Worm (Caenorhabditis elegans) whole organism, late embryonic: Measurements from ENCODE around the gene F41C3.2.

Experiments
- C08G9.2 ChIP-seq: sonication (generic microtip); optimal IDR thresholded peaks from 2 replicates; lab custom pipeline; 2016; ENCODE audit warnings: mild to moderate bottlenecking, missing genetic modification characterization, moderate library complexity, missing compliant biosample characterization
- C38D4.7 ChIP-seq: fragments of 200-800 bp; sonication (Bioruptor generic); optimal IDR thresholded peaks from 2 replicates; lab custom pipeline; 2018; ENCODE audit warnings: mild to moderate bottlenecking, missing genetic modification characterization, moderate library complexity, missing compliant biosample characterization
- F13H6.1 ChIP-seq: sonication (generic microtip); optimal IDR thresholded peaks from 2 replicates; lab custom pipeline; 2016; ENCODE audit warnings: missing genetic modification characterization, missing compliant biosample characterization
- T23F11.4 ChIP-seq: fragments of 200-800 bp; sonication (Bioruptor generic); optimal IDR thresholded peaks from 2 replicates; lab custom pipeline; 2018; ENCODE audit warnings: mild to moderate bottlenecking, missing genetic modification characterization, missing compliant biosample characterization
- ama-1 ChIP-seq: fragments of 150-350 bp; optimal IDR thresholded peaks from 2 replicates; lab custom pipeline; 2014
- ceh-19 ChIP-seq: fragments of 200-800 bp; sonication (Bioruptor generic); optimal IDR thresholded peaks from 2 replicates; lab custom pipeline; 2018; ENCODE audit warnings: mild to moderate bottlenecking, missing genetic modification characterization, missing compliant biosample characterization
- ceh-2 ChIP-seq: sonication (generic microtip); optimal IDR thresholded peaks from 2 replicates; lab custom pipeline; 2016; ENCODE audit warnings: missing genotype, missing genetic modification characterization, missing compliant biosample characterization
- ceh-30 ChIP-seq: fragments of 150-350 bp; optimal IDR thresholded peaks from 2 replicates; lab custom pipeline; 2014; ENCODE audit warnings: missing biosample characterization, missing genetic modification characterization
- ceh-31 ChIP-seq: sonication (generic microtip); optimal IDR thresholded peaks from 2 replicates; lab custom pipeline; 2016; ENCODE audit warnings: missing genetic modification characterization, missing compliant biosample characterization
- ceh-45 ChIP-seq: fragments of 200-800 bp; sonication (Bioruptor generic); IDR thresholded peaks from 2 replicates; pipeline ENCODE4 v1.3.6; 2022; ENCODE audit warnings: missing genetic modification reagents, missing genetic modification characterization, missing compliant biosample characterization
- ceh-48 ChIP-seq: sonication (generic microtip); optimal IDR thresholded peaks from 2 replicates; lab custom pipeline; 2016; ENCODE audit warnings: missing genetic modification characterization, inconsistent platforms, missing compliant biosample characterization
- dmd-4 ChIP-seq: sonication (generic microtip); optimal IDR thresholded peaks from 2 replicates; lab custom pipeline; 2016; ENCODE audit warnings: borderline replicate concordance, missing genetic modification characterization, missing compliant biosample characterization
- dve-1 ChIP-seq: sonication (generic microtip); optimal IDR thresholded peaks from 2 replicates; lab custom pipeline; 2017; ENCODE audit warnings: antibody characterized with exemption, mild to moderate bottlenecking, missing genetic modification characterization, missing compliant biosample characterization
- elt-2 ChIP-seq: sonication (generic microtip); optimal IDR thresholded peaks from 2 replicates; lab custom pipeline; 2016; ENCODE audit warnings: missing genetic modification reagents, missing genetic modification characterization, missing compliant biosample characterization
- elt-4 ChIP-seq: sonication (generic microtip); optimal IDR thresholded peaks from 2 replicates; lab custom pipeline; 2016; ENCODE audit warnings: missing genetic modification characterization, missing compliant biosample characterization
- eyg-1 ChIP-seq: sonication (generic microtip); optimal IDR thresholded peaks from 2 replicates; lab custom pipeline; 2016; ENCODE audit warnings: missing genotype, missing genetic modification characterization, missing compliant biosample characterization
- fkh-10 ChIP-seq: fragments of 150-350 bp; optimal IDR thresholded peaks from 2 replicates; lab custom pipeline; 2014; ENCODE audit warnings: missing biosample characterization, missing genetic modification reagents, missing genetic modification characterization
- hlh-15 ChIP-seq: sonication (generic microtip); optimal IDR thresholded peaks from 2 replicates; lab custom pipeline; 2016; ENCODE audit warnings: missing genetic modification characterization, missing compliant biosample characterization
- hlh-8 ChIP-seq: sonication (generic microtip); optimal IDR thresholded peaks from 2 replicates; lab custom pipeline; 2016; ENCODE audit warnings: missing genotype, missing genetic modification characterization, missing compliant biosample characterization
- lim-6 ChIP-seq: sonication (generic microtip); optimal IDR thresholded peaks from 2 replicates; lab custom pipeline; 2016; ENCODE audit warnings: missing genetic modification characterization, missing compliant biosample characterization
- lin-11 ChIP-seq: fragments of 200-800 bp; sonication (Bioruptor generic); optimal IDR thresholded peaks from 2 replicates; lab custom pipeline; 2018; ENCODE audit warnings: mild to moderate bottlenecking, missing genetic modification characterization, missing compliant biosample characterization
- nhr-232 ChIP-seq: sonication (generic microtip); optimal IDR thresholded peaks from 2 replicates; lab custom pipeline; 2016; ENCODE audit warnings: missing genetic modification characterization, missing compliant biosample characterization
- npax-4 ChIP-seq: sonication (generic microtip); optimal IDR thresholded peaks from 2 replicates; lab custom pipeline; 2016; ENCODE audit warnings: missing genetic modification characterization, missing compliant biosample characterization
- odd-2 ChIP-seq: sonication (generic microtip); optimal IDR thresholded peaks from 2 replicates; lab custom pipeline; 2017; ENCODE audit warnings: antibody characterized with exemption, mild to moderate bottlenecking, missing genetic modification characterization, missing compliant biosample characterization
- pat-9 ChIP-seq: fragments of 200-800 bp; sonication (Bioruptor generic); optimal IDR thresholded peaks from 2 replicates; lab custom pipeline; 2018; ENCODE audit warnings: mild to moderate bottlenecking, missing genetic modification characterization, moderate library complexity, missing compliant biosample characterization
- rnt-1 ChIP-seq: sonication (generic microtip); optimal IDR thresholded peaks from 2 replicates; lab custom pipeline; 2016; ENCODE audit warnings: missing genetic modification characterization, missing compliant biosample characterization
- sdc-2 ChIP-seq: sonication (generic microtip); optimal IDR thresholded peaks from 2 replicates; lab custom pipeline; 2016; ENCODE audit warnings: missing genotype, missing genetic modification characterization, missing compliant biosample characterization
- ttx-3 ChIP-seq: sonication (generic microtip); optimal IDR thresholded peaks from 2 replicates; lab custom pipeline; 2016; ENCODE audit warnings: missing genetic modification reagents, missing genetic modification characterization, missing compliant biosample characterization
- unc-3 ChIP-seq, 2 experiments: fragments of 200-800 bp in 1 of 2; sonication (Bioruptor generic) in 1 of 2; sonication (generic microtip) in 1 of 2; conservative IDR thresholded peaks in 1 of 2; optimal IDR thresholded peaks in 1 of 2; 2 replicates each; pipeline versions ENCODE4 v1.3.6 to Lab custom; 2016 to 2022; ENCODE audit warnings: missing compliant biosample characterization in 2 of 2, missing genetic modification characterization in 2 of 2, missing genetic modification reagents in 1 of 2
- unc-55 ChIP-seq: sonication (generic microtip); optimal IDR thresholded peaks from 2 replicates; lab custom pipeline; 2017; ENCODE audit warnings: missing biosample characterization, missing genetic modification reagents, missing genetic modification characterization
- zip-5 ChIP-seq: sonication (generic microtip); optimal IDR thresholded peaks from 2 replicates; lab custom pipeline; 2016; ENCODE audit warnings: missing genetic modification characterization, missing compliant biosample characterization

The F41C3.2 gene

DNA sequence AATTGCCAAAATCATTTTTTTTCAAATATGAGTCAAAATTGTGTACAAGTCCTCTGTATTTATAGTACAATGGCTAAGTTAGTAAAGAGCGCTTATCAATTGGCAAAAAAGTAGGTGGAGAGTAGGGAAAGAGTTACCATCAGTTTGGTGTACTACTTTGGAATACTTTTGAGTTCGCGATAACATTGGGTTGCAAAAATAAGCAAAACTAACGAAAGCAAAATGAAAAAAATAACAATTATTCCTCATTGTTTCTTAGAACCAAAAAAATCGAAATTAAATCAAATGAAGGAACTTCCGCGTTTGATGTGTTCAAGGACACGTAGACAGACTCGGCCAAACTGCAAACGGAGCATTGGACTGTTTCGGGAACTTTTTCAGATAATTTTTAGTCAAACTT is 7.0 kb downstream of the F41C3.2 start, which contains the start of gene C27D9.2:
TSS of gene C27D9.2 (minus strand) at position 101 of the 400 bp plus-strand sequence.
- no peak for TF ChIP-seq lim-6 (tag; lab: Kevin White, UChicago)
- TF ChIP-seq elt-2 (tag; lab: Kevin White, UChicago) = no peak
- TF ChIP-seq npax-4 (tag; lab: Kevin White, UChicago) = no peak
- TF ChIP-seq ceh-45 (GFP tag; lab: Robert Waterston, UW) = no peak
- TF ChIP-seq dve-1 (tag; lab: Kevin White, UChicago) = no peak
- TF ChIP-seq nhr-232 (tag; lab: Kevin White, UChicago) = no peak
- no peak for TF ChIP-seq ceh-19 (GFP tag; lab: Kevin White, UChicago)
- TF ChIP-seq unc-3 (GFP tag; conservative IDR thresholded peaks at IDR 0.05; lab: Robert Waterston, UW) = no peak
- no peak for TF ChIP-seq unc-3 (tag; optimal IDR thresholded peaks at IDR 0.05; lab: Kevin White, UChicago)
- no peak for TF ChIP-seq ceh-31 (tag; lab: Kevin White, UChicago)
- no peak for TF ChIP-seq ceh-2 (tag; lab: Kevin White, UChicago)
- no peak for TF ChIP-seq odd-2 (tag; lab: Kevin White, UChicago)

ce11 chrII:4758462-4758861 is 8.7 kb downstream of the F41C3.2 start, which contains the start of gene F26G1.3:
F26G1.3 (plus strand) TSS chrII:4758762.
- TF ChIP-seq ama-1 (lab: Kevin White, UChicago) = no peak
- TF ChIP-seq npax-4 (tag; lab: Kevin White, UChicago) = no peak
- no peak for TF ChIP-seq rnt-1
- no peak for TF ChIP-seq lin-11 (tag; lab: Kevin White, UChicago)
- no peak for TF ChIP-seq C08G9.2 (tag; lab: Kevin White, UChicago)
- TF ChIP-seq fkh-10 (GFP tag; lab: Kevin White, UChicago) = no peak
- no peak for TF ChIP-seq sdc-2
- no peak for TF ChIP-seq hlh-15
- TF ChIP-seq ceh-48 (tag; lab: Kevin White, UChicago) = no peak

DNA sequence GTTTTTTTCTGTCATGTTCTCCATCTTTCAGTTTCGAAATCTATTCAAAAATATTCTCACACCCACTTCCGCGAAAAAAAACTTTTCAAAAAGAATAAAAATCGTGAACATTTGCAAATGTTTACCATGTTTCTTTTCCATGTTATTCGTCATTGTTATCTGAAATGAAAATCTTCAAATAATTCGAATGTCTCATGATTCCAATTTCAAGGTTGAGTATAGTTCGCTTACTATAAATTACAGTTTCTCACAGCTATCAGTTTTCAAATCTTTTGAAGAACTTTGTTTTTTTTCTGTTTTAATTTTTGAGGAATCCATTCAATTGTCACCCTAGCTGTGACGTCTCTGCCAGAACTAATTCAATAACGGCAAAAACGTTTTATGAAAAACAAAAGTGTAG is 10.1 kb downstream of the F41C3.2 start:
- no peak for TF ChIP-seq ttx-3 (tag; lab: Kevin White, UChicago)
- TF ChIP-seq ceh-30 = no peak
- no peak for TF ChIP-seq T23F11.4 (GFP tag; lab: Kevin White, UChicago)

- no peak for TF ChIP-seq eyg-1 (tag; lab: Kevin White, UChicago)
- TF ChIP-seq ceh-2 (tag; lab: Kevin White, UChicago) = no peak
- no peak for TF ChIP-seq pat-9 (tag; lab: Kevin White, UChicago)
- TF ChIP-seq fkh-10 (GFP tag; lab: Kevin White, UChicago) = no peak
- no peak for TF ChIP-seq zip-5 (tag; lab: Kevin White, UChicago)
- TF ChIP-seq ceh-48 (tag; lab: Kevin White, UChicago) = no peak
- no peak for TF ChIP-seq dmd-4
- TF ChIP-seq ceh-30 = no peak
- no peak for TF ChIP-seq F13H6.1 (tag; lab: Kevin White, UChicago)
- no peak for TF ChIP-seq T23F11.4 (GFP tag; lab: Kevin White, UChicago)
- no peak for TF ChIP-seq npax-4 (tag; lab: Kevin White, UChicago)
- TF ChIP-seq elt-4 (tag; lab: Kevin White, UChicago) = no peak
- no peak for TF ChIP-seq ceh-31 (tag; lab: Kevin White, UChicago)
- TF ChIP-seq ama-1 (lab: Kevin White, UChicago) = no peak
- no peak for TF ChIP-seq unc-3 (GFP tag; conservative IDR thresholded peaks at IDR 0.05; lab: Robert Waterston, UW)
- no peak for TF ChIP-seq unc-3 (tag; optimal IDR thresholded peaks at IDR 0.05; lab: Kevin White, UChicago)
- no peak for TF ChIP-seq hlh-8 (tag; lab: Kevin White, UChicago)
- TF ChIP-seq, all 69 proteins: peak for 0
These were observed 11.3 kb downstream of the F41C3.2 start for ce11 chrII:4761020-4761419.

- TF ChIP-seq elt-2 (tag; lab: Kevin White, UChicago) (no peak), C38D4.7 (GFP tag; lab: Kevin White, UChicago) (no peak), zip-5 (tag; lab: Kevin White, UChicago) (no peak), unc-55 (no peak), ceh-31 (tag; lab: Kevin White, UChicago) (no peak), lin-11 (tag; lab: Kevin White, UChicago) (no peak)
These were observed 13.0 kb downstream of the F41C3.2 start, which contains the start of gene F26G1.2 for ce11 chrII:4762574-4763285. F26G1.2 (plus strand) TSS chrII:4763081.
